Worm (Caenorhabditis elegans): ENCODE measurements around the gene hot-1.

DNA sequence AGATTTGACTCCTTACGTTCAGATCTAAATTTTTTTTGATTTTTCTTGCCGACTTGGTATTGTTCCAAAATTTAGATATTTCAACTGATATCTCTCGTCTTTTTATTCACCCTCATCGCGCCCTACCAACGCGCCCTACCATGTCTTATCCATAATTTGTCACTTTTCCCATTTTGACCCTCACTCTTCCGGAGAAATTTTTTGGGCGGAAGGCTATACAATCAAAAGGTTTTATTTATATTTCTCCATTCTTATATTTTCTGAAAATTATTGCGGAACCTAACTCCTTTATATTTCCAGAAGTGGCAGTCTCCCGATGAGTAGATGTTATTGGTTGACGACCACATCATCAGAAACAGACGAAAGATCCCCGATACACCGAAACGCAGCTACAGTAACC, at the start of gene hot-1:
- TF ChIP-seq ztf-29 (GFP tag; IDR thresholded peaks at IDR 0.05) (no peak), med-1 (GFP tag; optimal IDR thresholded peaks at IDR 0.05; ENCODE audit: insufficient read depth) (no peak), flt-1 (GFP tag; IDR thresholded peaks at IDR 0.05) (no peak), cog-1 (tag; optimal IDR thresholded peaks at IDR 0.05) (no peak), tab-1 (GFP tag; IDR thresholded peaks at IDR 0.05) (no peak), ztf-23 (GFP tag; IDR thresholded peaks at IDR 0.05) (no peak), T22C8.4 (GFP tag; IDR thresholded peaks at IDR 0.05) (no peak), ref-1 (GFP tag; conservative IDR thresholded peaks at IDR 0.05) (no peak), klf-2 (GFP tag; conservative IDR thresholded peaks at IDR 0.05) (no peak)
